Worm (Caenorhabditis elegans): ENCODE measurements around the gene fbxb-33.

- TF ChIP-seq aly-2 (tag; optimal IDR thresholded peaks at IDR 0.05), result no peak
- no peak for TF ChIP-seq pha-4 (tag; optimal IDR thresholded peaks at IDR 0.05)
- no peak for TF ChIP-seq fkh-10 (GFP tag; optimal IDR thresholded peaks at IDR 0.05)
- TF ChIP-seq lin-15B (tag; optimal IDR thresholded peaks at IDR 0.05), result no peak
- no peak for TF ChIP-seq ztf-11 (tag; optimal IDR thresholded peaks at IDR 0.05)
- TF ChIP-seq elt-2 (tag; optimal IDR thresholded peaks at IDR 0.05), result no peak
- no peak for TF ChIP-seq nhr-76 (tag; optimal IDR thresholded peaks at IDR 0.05)
- no peak for TF ChIP-seq mdl-1 (tag; optimal IDR thresholded peaks at IDR 0.05)
- no peak for TF ChIP-seq nhr-28 (tag; optimal IDR thresholded peaks at IDR 0.05)
- no peak for TF ChIP-seq ceh-28 (tag; optimal IDR thresholded peaks at IDR 0.05)
- no peak for TF ChIP-seq lin-39 (tag; optimal IDR thresholded peaks at IDR 0.05)
These were observed 8.2 kb downstream of the fbxb-33 start, which contains the start of gene F19B10.5 for ce11 chrII:3655378-3655777.

Data from whole organism, L3 larva.